Fruit fly (Drosophila melanogaster) whole organism, embryonic: Measurements from ENCODE around the gene Rabex-5.
A peak's percentile ranks its signal among the peaks of the same experiment; 100 is the strongest.

Source experiments
- Asciz ChIP-seq: fragments of 200-800 bp; sonication (Bioruptor generic); optimal IDR thresholded peaks from 2 replicates; lab custom pipeline; 2017; ENCODE audit warnings: missing biosample characterization, mild to moderate bottlenecking, missing genetic modification characterization, missing genetic modification reagents
- BtbVII ChIP-seq: fragments of 200-800 bp; sonication (Bioruptor generic); optimal IDR thresholded peaks from 3 replicates; lab custom pipeline; 2017; ENCODE audit warnings: missing biosample characterization, mild to moderate bottlenecking, missing genetic modification characterization
- Bteb2 ChIP-seq: fragments of 200-800 bp; sonication (Bioruptor generic); optimal IDR thresholded peaks from 2 replicates; lab custom pipeline; 2016; ENCODE audit warnings: missing biosample characterization, missing genetic modification characterization
- CG10543 ChIP-seq: fragments of 200-800 bp; sonication (Bioruptor generic); optimal IDR thresholded peaks from 3 replicates; lab custom pipeline; 2017; ENCODE audit warnings: missing biosample characterization, mild to moderate bottlenecking, missing genetic modification characterization, moderate library complexity
- CG10565 ChIP-seq: fragments of 200-800 bp; sonication (Bioruptor generic); optimal IDR thresholded peaks from 3 replicates; lab custom pipeline; 2016; ENCODE audit warnings: missing biosample characterization, mild to moderate bottlenecking, missing genetic modification characterization
- CG11723 ChIP-seq: fragments of 200-800 bp; sonication (Bioruptor generic); optimal IDR thresholded peaks from 2 replicates; lab custom pipeline; 2017; ENCODE audit warnings: missing biosample characterization, mild to moderate bottlenecking, missing genetic modification characterization
- CG12071 ChIP-seq: fragments of 200-800 bp; sonication (Bioruptor generic); optimal IDR thresholded peaks from 3 replicates; lab custom pipeline; 2018; ENCODE audit warnings: missing biosample characterization, mild to moderate bottlenecking, missing genetic modification characterization
- CG15696 ChIP-seq: fragments of 200-800 bp; sonication (Bioruptor generic); optimal IDR thresholded peaks from 2 replicates; lab custom pipeline; 2019; ENCODE audit warnings: missing biosample characterization, mild to moderate bottlenecking, missing genetic modification characterization, moderate library complexity
- CG2120 ChIP-seq: fragments of 200-800 bp; sonication (Bioruptor generic); optimal IDR thresholded peaks from 3 replicates; lab custom pipeline; 2016; ENCODE audit warnings: missing biosample characterization, missing genetic modification characterization
- CG2129 ChIP-seq: fragments of 200-800 bp; sonication (Bioruptor generic); IDR thresholded peaks from 2 replicates; pipeline ENCODE4 v1.3.6; 2022; ENCODE audit warnings: missing biosample characterization, missing genetic modification characterization; ENCODE audit not compliant: partially characterized antibody
- CG2678 ChIP-seq: fragments of 200-800 bp; sonication (Bioruptor generic); optimal IDR thresholded peaks from 3 replicates; lab custom pipeline; 2019; ENCODE audit warnings: missing biosample characterization, mild to moderate bottlenecking, missing genetic modification characterization, moderate library complexity
- CG31224 ChIP-seq: fragments of 200-800 bp; sonication (Bioruptor generic); IDR thresholded peaks from 2 replicates; pipeline ENCODE4 v1.3.6; 2022; ENCODE audit warnings: missing biosample characterization, missing genetic modification characterization
- CG31441 ChIP-seq: fragments of 200-800 bp; sonication (Bioruptor generic); IDR thresholded peaks from 2 replicates; pipeline ENCODE4 v1.3.6; 2022; ENCODE audit warnings: missing biosample characterization, missing genetic modification characterization
- CG3163 ChIP-seq: fragments of 200-800 bp; sonication (Bioruptor generic); optimal IDR thresholded peaks from 3 replicates; lab custom pipeline; 2016; ENCODE audit warnings: missing biosample characterization, missing genetic modification characterization
- CG34224 ChIP-seq: fragments of 200-800 bp; sonication (Bioruptor generic); IDR thresholded peaks from 3 replicates; pipeline ENCODE4 v1.3.6; 2022; ENCODE audit warnings: missing biosample characterization, missing genetic modification characterization; ENCODE audit not compliant: partially characterized antibody
- CG4854 ChIP-seq: fragments of 200-800 bp; sonication (Bioruptor generic); optimal IDR thresholded peaks from 2 replicates; lab custom pipeline; 2016; ENCODE audit warnings: missing biosample characterization, missing genetic modification characterization, inconsistent platforms
- CG6254 ChIP-seq: fragments of 200-800 bp; sonication (Bioruptor generic); optimal IDR thresholded peaks from 3 replicates; lab custom pipeline; 2017; ENCODE audit warnings: mild to moderate bottlenecking, missing biosample characterization, missing genetic modification reagents, missing genetic modification characterization
- CG9437 ChIP-seq: fragments of 200-800 bp; sonication (Bioruptor generic); optimal IDR thresholded peaks from 2 replicates; lab custom pipeline; 2018; ENCODE audit warnings: missing biosample characterization, mild to moderate bottlenecking, missing genetic modification characterization
- CG9727 ChIP-seq: fragments of 200-800 bp; sonication (Bioruptor generic); optimal IDR thresholded peaks from 3 replicates; lab custom pipeline; 2017; ENCODE audit warnings: missing biosample characterization, mild to moderate bottlenecking, missing genetic modification characterization
- CG9876 ChIP-seq: fragments of 200-800 bp; sonication (Bioruptor generic); optimal IDR thresholded peaks from 2 replicates; lab custom pipeline; 2016; ENCODE audit warnings: missing biosample characterization, missing genetic modification characterization
- ERR ChIP-seq: fragments of 200-800 bp; sonication (Bioruptor generic); optimal IDR thresholded peaks from 2 replicates; lab custom pipeline; 2016; ENCODE audit warnings: missing biosample characterization, missing genetic modification characterization
- H2.0 ChIP-seq: fragments of 200-800 bp; sonication (Bioruptor generic); IDR thresholded peaks from 2 replicates; pipeline ENCODE4 v1.3.6; 2022; ENCODE audit warnings: missing biosample characterization, missing genetic modification characterization
- Hey ChIP-seq: fragments of 200-800 bp; sonication (Bioruptor generic); optimal IDR thresholded peaks from 3 replicates; lab custom pipeline; 2018; ENCODE audit warnings: missing biosample characterization, mild to moderate bottlenecking, missing genetic modification characterization
- Jarid2 ChIP-seq: fragments of 200-800 bp; sonication (Bioruptor generic); optimal IDR thresholded peaks from 3 replicates; lab custom pipeline; 2017; ENCODE audit warnings: mild to moderate bottlenecking, missing biosample characterization, missing genetic modification reagents, missing genetic modification characterization
- MESR4 ChIP-seq: fragments of 200-800 bp; sonication (Bioruptor generic); optimal IDR thresholded peaks from 2 replicates; lab custom pipeline; 2018; ENCODE audit warnings: missing biosample characterization, mild to moderate bottlenecking, missing genetic modification characterization, moderate library complexity
- Nf-YA ChIP-seq: fragments of 200-800 bp; sonication (Bioruptor generic); IDR thresholded peaks from 2 replicates; pipeline ENCODE4 v1.3.6; 2022; ENCODE audit warnings: missing biosample characterization, missing genetic modification characterization
- PHDP ChIP-seq: fragments of 200-800 bp; sonication (Bioruptor generic); optimal IDR thresholded peaks from 3 replicates; lab custom pipeline; 2018; ENCODE audit warnings: missing biosample characterization, mild to moderate bottlenecking, missing genetic modification characterization, moderate library complexity
- Trl ChIP-seq, 3 experiments: fragments of >200 bp in 2 of 3; fragments of 200-800 bp in 1 of 3; sonication (Bioruptor generic) in 1 of 3; optimal IDR thresholded peaks; 2 replicates in 1 of 3; 3 replicates in 2 of 3; lab custom pipeline; 2016 to 2017; ENCODE audit warnings: missing biosample characterization in 1 of 3, missing genetic modification characterization in 1 of 3
- ase ChIP-seq: fragments of 200-800 bp; sonication (Bioruptor generic); IDR thresholded peaks from 3 replicates; pipeline ENCODE4 v1.3.6; 2022; ENCODE audit warnings: missing biosample characterization, missing genetic modification characterization
- bigmax ChIP-seq: fragments of 200-800 bp; sonication (Bioruptor generic); optimal IDR thresholded peaks from 2 replicates; lab custom pipeline; 2018; ENCODE audit warnings: missing biosample characterization, mild to moderate bottlenecking, missing genetic modification characterization
- btn ChIP-seq: fragments of 200-800 bp; sonication (Bioruptor generic); optimal IDR thresholded peaks from 2 replicates; lab custom pipeline; 2016; ENCODE audit warnings: missing biosample characterization, missing genetic modification characterization
- cas ChIP-seq: fragments of 200-800 bp; sonication (Bioruptor generic); IDR thresholded peaks from 2 replicates; pipeline ENCODE4 v1.3.6; 2022; ENCODE audit warnings: missing biosample characterization, missing genetic modification characterization
- chn ChIP-seq: fragments of 200-800 bp; sonication (Bioruptor generic); optimal IDR thresholded peaks from 2 replicates; lab custom pipeline; 2016; ENCODE audit warnings: missing biosample characterization, missing genetic modification characterization
- dm ChIP-seq: fragments of 200-800 bp; sonication (Bioruptor generic); optimal IDR thresholded peaks from 3 replicates; lab custom pipeline; 2016; ENCODE audit warnings: missing biosample characterization, missing genetic modification characterization
- dmrt11E ChIP-seq: fragments of 200-800 bp; sonication (Bioruptor generic); optimal IDR thresholded peaks from 3 replicates; lab custom pipeline; 2018; ENCODE audit warnings: missing biosample characterization, mild to moderate bottlenecking, missing genetic modification characterization, moderate library complexity
- gt ChIP-seq: fragments of 200-800 bp; sonication (Bioruptor generic); IDR thresholded peaks from 2 replicates; pipeline ENCODE4 v1.3.6; 2022; ENCODE audit warnings: missing biosample characterization, missing genetic modification characterization
- jing ChIP-seq: fragments of 200-800 bp; sonication (Bioruptor generic); optimal IDR thresholded peaks from 2 replicates; lab custom pipeline; 2018; ENCODE audit warnings: missing biosample characterization, mild to moderate bottlenecking, missing genetic modification characterization
- maf-S ChIP-seq: fragments of 200-800 bp; sonication (Bioruptor generic); optimal IDR thresholded peaks from 2 replicates; lab custom pipeline; 2016; ENCODE audit warnings: missing biosample characterization, missing genetic modification characterization
- nerfin-1 ChIP-seq: fragments of 200-800 bp; sonication (Bioruptor generic); optimal IDR thresholded peaks from 3 replicates; lab custom pipeline; 2019; ENCODE audit warnings: missing biosample characterization, mild to moderate bottlenecking, missing genetic modification characterization, moderate library complexity
- nmo ChIP-seq: fragments of 200-800 bp; sonication (Bioruptor generic); optimal IDR thresholded peaks from 2 replicates; lab custom pipeline; 2018; ENCODE audit warnings: missing biosample characterization, mild to moderate bottlenecking, missing genetic modification characterization, moderate library complexity
- odd ChIP-seq: fragments of 200-800 bp; sonication (Bioruptor generic); optimal IDR thresholded peaks from 2 replicates; lab custom pipeline; 2017; ENCODE audit warnings: missing biosample characterization, mild to moderate bottlenecking, missing genetic modification characterization
- pita ChIP-seq: fragments of 200-800 bp; sonication (Bioruptor generic); optimal IDR thresholded peaks from 2 replicates; lab custom pipeline; 2017; ENCODE audit warnings: missing biosample characterization, mild to moderate bottlenecking, missing genetic modification characterization
- pros ChIP-seq: fragments of 200-800 bp; sonication (Bioruptor generic); optimal IDR thresholded peaks from 3 replicates; lab custom pipeline; 2019; ENCODE audit warnings: missing biosample characterization, mild to moderate bottlenecking, missing genetic modification characterization, moderate library complexity
- sc ChIP-seq, 3 experiments: fragments of >200 bp in 2 of 3; fragments of 200-800 bp in 1 of 3; sonication (Bioruptor generic) in 1 of 3; optimal IDR thresholded peaks; 2 replicates in 2 of 3; 3 replicates in 1 of 3; lab custom pipeline; 2017; ENCODE audit warnings: mild to moderate bottlenecking in 1 of 3, missing biosample characterization in 1 of 3, missing genetic modification characterization in 1 of 3, missing genetic modification reagents in 1 of 3
- sim ChIP-seq: fragments of 200-800 bp; sonication (Bioruptor generic); IDR thresholded peaks from 2 replicates; pipeline ENCODE4 v1.3.6; 2022; ENCODE audit warnings: missing biosample characterization, missing genetic modification characterization
- sob ChIP-seq: fragments of 200-800 bp; sonication (Bioruptor generic); IDR thresholded peaks from 2 replicates; pipeline ENCODE4 v1.3.6; 2022; ENCODE audit warnings: missing biosample characterization, missing genetic modification characterization
- tin ChIP-seq: fragments of 200-800 bp; sonication (Bioruptor generic); optimal IDR thresholded peaks from 3 replicates; lab custom pipeline; 2016; ENCODE audit warnings: missing biosample characterization, missing genetic modification characterization
- tio ChIP-seq: fragments of 200-800 bp; sonication (Bioruptor generic); optimal IDR thresholded peaks from 2 replicates; lab custom pipeline; 2017; ENCODE audit warnings: missing biosample characterization, missing genetic modification characterization, inconsistent platforms
- vvl ChIP-seq: fragments of 200-800 bp; sonication (Bioruptor generic); IDR thresholded peaks from 2 replicates; pipeline ENCODE4 v1.3.6; 2022; ENCODE audit warnings: missing biosample characterization, missing genetic modification characterization

The Rabex-5 gene

dm6 chr3L:1323136-1323535, 27.4 kb downstream of the Rabex-5 start (continued):
- TF ChIP-seq tin (GFP tag; lab: Kevin White, UChicago) (peak; percentile 68), CG9437 (GFP tag; lab: Kevin White, UChicago) (peak; percentile 60), nerfin-1 (peak; percentile 58), CG4854 (GFP tag; lab: Kevin White, UChicago) (no peak), dm (GFP tag; lab: Kevin White, UChicago) (peak; percentile 41), ase (0 out of 3 replicates have a peak, but pooled peaks have one; percentile 13), odd (GFP tag; lab: Kevin White, UChicago) (peak; percentile 63), CG2129 (GFP tag; lab: Robert Waterston, UW) (no peak), Asciz (GFP tag; lab: Kevin White, UChicago) (peak; percentile 17), gt (peak; percentile 24; the same call in 1 of the 2 replicates), BtbVII (GFP tag; lab: Kevin White, UChicago) (peak; percentile 44), tio (GFP tag; lab: Kevin White, UChicago) (no peak), Jarid2 (GFP tag; lab: Kevin White, UChicago) (peak; percentile 9), ERR (peak; percentile 42), CG34224 (no peak), Hey (tag; lab: Kevin White, UChicago) (no peak), PHDP (tag; lab: Kevin White, UChicago) (peak; percentile 73), Trl (optimal IDR thresholded peaks at IDR 0.05; lab: Kevin White, UChicago) (no peak), Trl (GFP tag; optimal IDR thresholded peaks at IDR 0.05; lab: Kevin White, UChicago) (peak; percentile 57), Nf-YA (GFP tag; lab: Robert Waterston, UW) (no peak), maf-S (GFP tag; lab: Kevin White, UChicago) (no peak), btn (GFP tag; lab: Kevin White, UChicago) (peak; percentile 33), sc (optimal IDR thresholded peaks at IDR 0.05; lab: Kevin White, UChicago) (no peak), sc (GFP tag; optimal IDR thresholded peaks at IDR 0.05; lab: Kevin White, UChicago) (peak; percentile 82), CG31224 (no peak), sob (0 out of 2 replicates have a peak, but pooled peaks have one; percentile 14), CG6254 (GFP tag; lab: Kevin White, UChicago) (peak; percentile 69), CG9727 (GFP tag; lab: Kevin White, UChicago) (peak; percentile 34), CG15696 (tag; lab: Kevin White, UChicago) (peak; percentile 8), sim (peak; percentile 35; the same call in 1 of the 2 replicates), CG10543 (no peak), CG2120 (GFP tag; lab: Kevin White, UChicago) (peak; percentile 45), vvl (GFP tag; lab: Robert Waterston, UW) (peak; percentile 76), CG10565 (GFP tag; lab: Kevin White, UChicago) (no peak), CG3163 (peak; percentile 54), CG2678 (tag; lab: Kevin White, UChicago) (peak; percentile 76), nmo (GFP tag; lab: Kevin White, UChicago) (peak; percentile 89), cas (no peak), Bteb2 (GFP tag; lab: Kevin White, UChicago) (peak; percentile 24), dmrt11E (tag; lab: Kevin White, UChicago) (peak; percentile 88), pita (no peak), chn (GFP tag; lab: Kevin White, UChicago) (peak; percentile 71), CG9876 (peak; percentile 30), bigmax (no peak), CG11723 (GFP tag; lab: Kevin White, UChicago) (peak; percentile 15), jing (no peak), CG31441 (peak; percentile 71), H2.0 (GFP tag; lab: Robert Waterston, UW) (peak; percentile 68), MESR4 (GFP tag; lab: Kevin White, UChicago) (peak; percentile 8), CG12071 (GFP tag; lab: Kevin White, UChicago) (peak; percentile 13), pros (GFP tag; lab: Kevin White, UChicago) (peak; percentile 11)
